Worm (Caenorhabditis elegans): ENCODE results near the gene cut-1.

cut-1 gene

ce11 chrII:11236274-11236673 lies 32.6 kb upstream of the cut-1 start, which contains the start of gene cchl-1 (continued):
- TF ChIP-seq lsy-2 (tag; optimal IDR thresholded peaks at IDR 0.05) (peak in 1 of 2 experiments; percentile 31), egl-27 (tag; optimal IDR thresholded peaks at IDR 0.05) (no peak), efl-1 (optimal IDR thresholded peaks at IDR 0.05) (peak; percentile 15 to 27), efl-1 (GFP tag; optimal IDR thresholded peaks at IDR 0.05 in 1 of 2) (peak; percentile 37 to 58)

DNA sequence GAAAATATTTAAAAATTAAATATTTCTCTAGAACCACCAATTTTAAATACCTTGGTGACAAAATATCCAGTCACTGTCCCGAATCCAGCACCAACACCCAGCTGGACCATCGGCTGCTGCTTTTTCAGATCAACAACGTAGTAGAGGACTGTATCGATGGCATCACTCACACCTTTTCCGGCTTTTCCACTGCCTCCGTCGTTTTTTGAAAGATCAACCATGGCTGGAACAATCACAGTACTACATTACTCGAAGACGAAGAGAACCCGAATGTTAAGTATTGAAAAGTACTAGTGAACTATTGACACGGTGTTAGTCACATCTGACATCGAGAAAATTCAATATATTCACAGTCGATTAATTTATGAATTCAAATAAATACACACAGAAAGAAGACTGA lies 31.8 kb upstream of the cut-1 start, which contains the start of gene fndc-1:
fndc-1 (minus strand) TSS at position 227 of the 400 bp plus-strand sequence.
- TF ChIP-seq ama-1 (optimal IDR thresholded peaks at IDR 0.05), result peak; percentile 1
- TF ChIP-seq nhr-20 (tag; optimal IDR thresholded peaks at IDR 0.05), result no peak

DNA sequence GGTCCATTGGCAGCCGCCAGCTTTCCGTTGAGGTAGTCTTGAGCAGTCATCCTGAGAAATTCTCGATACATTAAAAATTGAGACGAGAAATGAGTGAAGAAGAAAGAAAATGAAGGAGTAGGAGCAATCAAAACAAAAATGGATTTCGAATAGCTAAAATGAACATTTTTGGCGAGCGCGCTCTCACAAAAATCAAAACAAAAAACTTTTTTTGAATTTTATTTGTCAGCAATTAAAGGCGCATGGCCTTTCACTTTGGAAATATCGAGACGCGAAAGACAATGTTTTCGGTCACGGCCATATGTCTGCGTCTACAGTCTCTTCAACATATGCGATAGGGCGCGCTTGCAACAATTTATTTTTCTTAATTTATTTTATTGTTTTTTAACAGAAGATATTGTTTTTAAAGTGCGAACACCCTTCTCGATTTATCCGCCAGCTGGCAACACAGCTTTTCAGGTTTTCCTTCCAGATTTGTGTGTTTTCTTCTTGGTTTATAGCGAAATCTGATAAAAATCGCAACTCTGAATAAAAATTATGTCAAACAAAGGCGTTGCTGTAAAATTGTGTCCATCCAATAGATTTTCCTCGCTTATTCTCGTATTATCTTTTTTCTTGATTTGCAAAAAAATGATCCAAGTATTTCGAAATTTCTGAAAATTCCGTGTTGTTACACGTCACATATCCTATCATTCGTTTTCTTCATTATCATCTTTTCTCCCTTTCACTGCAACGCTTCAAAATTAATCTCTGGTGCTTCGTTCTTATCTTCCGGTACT lies 29.9 kb upstream of the cut-1 start, which contains the start of the genes rpn-9 and T06D8.9:
rpn-9 (minus strand) TSS at position 51 of the 779 bp plus-strand sequence.
T06D8.9 (plus strand) TSS at position 729 of the 779 bp plus-strand sequence.
- TF ChIP-seq nhr-20 (tag; optimal IDR thresholded peaks at IDR 0.05) (peak; percentile 89), rnt-1 (tag; optimal IDR thresholded peaks at IDR 0.05) (peak; percentile 80), irx-1 (tag; optimal IDR thresholded peaks at IDR 0.05) (peak; percentile 64), pax-3 (tag; optimal IDR thresholded peaks at IDR 0.05) (peak; percentile 48), fkh-8 (tag; optimal IDR thresholded peaks at IDR 0.05) (peak; percentile 77), nhr-71 (tag; optimal IDR thresholded peaks at IDR 0.05) (peak; percentile 89), nhr-84 (tag; optimal IDR thresholded peaks at IDR 0.05) (no peak), nhr-90 (tag; optimal IDR thresholded peaks at IDR 0.05; ENCODE audit: poor library complexity) (peak; percentile 70), nhr-237 (tag; optimal IDR thresholded peaks at IDR 0.05) (peak; percentile 38), elt-3 (tag; optimal IDR thresholded peaks at IDR 0.05) (peak in 2 of 6 experiments; percentile 19 to 89), lir-3 (tag; optimal IDR thresholded peaks at IDR 0.05; ENCODE audit: poor library complexity) (peak; percentile 67), ceh-88 (GFP tag; IDR thresholded peaks at IDR 0.05) (no peak), ets-5 (GFP tag; IDR thresholded peaks at IDR 0.05) (no peak), snu-23 (GFP tag; optimal IDR thresholded peaks at IDR 0.05) (peak; percentile 84), nhr-12 (tag; optimal IDR thresholded peaks at IDR 0.05) (no peak), nhr-11 (tag; optimal IDR thresholded peaks at IDR 0.05) (no peak), ama-1 (optimal IDR thresholded peaks at IDR 0.05) (no peak), C16A3.4 (tag; optimal IDR thresholded peaks at IDR 0.05) (peak; percentile 92), lin-15B (tag; optimal IDR thresholded peaks at IDR 0.05) (peak; percentile 94), sptf-1 (tag; optimal IDR thresholded peaks at IDR 0.05) (no peak), ceh-63 (GFP tag; optimal IDR thresholded peaks at IDR 0.05) (no peak), fkh-10 (GFP tag; optimal IDR thresholded peaks at IDR 0.05) (peak; percentile 57), isw-1 (GFP tag; IDR thresholded peaks at IDR 0.05) (peak; percentile 83), efl-3 (GFP tag; optimal IDR thresholded peaks at IDR 0.05) (no peak), lin-39 (tag; optimal IDR thresholded peaks at IDR 0.05) (no peak), unc-98 (GFP tag; IDR thresholded peaks at IDR 0.05) (no peak), pqm-1 (tag; optimal IDR thresholded peaks at IDR 0.05) (no peak), mep-1 (tag; optimal IDR thresholded peaks at IDR 0.05) (peak; percentile 89), nhr-47 (tag; optimal IDR thresholded peaks at IDR 0.05) (peak; percentile 78), dpl-1 (GFP tag; optimal IDR thresholded peaks at IDR 0.05) (peak; percentile 71 to 85 (median 78)), hlh-17 (GFP tag; optimal IDR thresholded peaks at IDR 0.05; ENCODE audit: borderline replicate concordance) (no peak), skn-1 (tag; optimal IDR thresholded peaks at IDR 0.05) (peak; percentile 96), sup-37 (GFP tag; optimal IDR thresholded peaks at IDR 0.05) (no peak), aly-2 (tag; optimal IDR thresholded peaks at IDR 0.05) (peak; percentile 36), unc-86 (tag; optimal IDR thresholded peaks at IDR 0.05) (peak; percentile 63), C04F5.9 (tag; optimal IDR thresholded peaks at IDR 0.05) (peak; percentile 42), vab-15 (tag; optimal IDR thresholded peaks at IDR 0.05) (no peak), egl-27 (tag; optimal IDR thresholded peaks at IDR 0.05) (no peak), dsc-1 (tag; optimal IDR thresholded peaks at IDR 0.05) (no peak), ztf-11 (tag; optimal IDR thresholded peaks at IDR 0.05) (peak in 1 of 2 experiments; percentile 29), mab-9 (GFP tag; IDR thresholded peaks at IDR 0.05) (0 out of 2 replicates have a peak, but pooled peaks have one; percentile 49), pag-3 (tag; optimal IDR thresholded peaks at IDR 0.05; ENCODE audit: borderline replicate concordance, insufficient read depth) (no peak), aha-1 (tag; optimal IDR thresholded peaks at IDR 0.05) (no peak), unc-30 (tag; optimal IDR thresholded peaks at IDR 0.05) (no peak)
